Worm (Caenorhabditis elegans) whole organism, L1 larva: Measurements from ENCODE around the gene T03G11.9.
A peak's percentile ranks its signal among the peaks of the same experiment; 100 is the strongest.

ENCODE experiments used
- C04F5.9 ChIP-seq: sonication (generic microtip); optimal IDR thresholded peaks from 2 replicates; lab custom pipeline; 2016; ENCODE audit warnings: missing genetic modification characterization, missing compliant biosample characterization
- F16B12.6 ChIP-seq: fragments of 150-350 bp; optimal IDR thresholded peaks from 2 replicates; lab custom pipeline; 2014; ENCODE audit warnings: missing biosample characterization, missing genetic modification characterization
- Y116A8C.19 ChIP-seq: sonication (generic microtip); optimal IDR thresholded peaks from 2 replicates; lab custom pipeline; 2016; ENCODE audit warnings: missing compliant biosample characterization, missing genetic modification characterization, borderline replicate concordance
- aha-1 ChIP-seq: fragments of 150-350 bp; optimal IDR thresholded peaks from 2 replicates; lab custom pipeline; 2014; ENCODE audit warnings: missing biosample characterization, missing genetic modification characterization
- alr-1 ChIP-seq: fragments of 200-800 bp; sonication (Bioruptor generic); optimal IDR thresholded peaks from 2 replicates; lab custom pipeline; 2018; ENCODE audit warnings: borderline replicate concordance, mild to moderate bottlenecking, missing genetic modification characterization, missing compliant biosample characterization
- ama-1 ChIP-seq: fragments of 150-350 bp; optimal IDR thresholded peaks from 2 replicates; lab custom pipeline; 2014
- ceh-63 ChIP-seq: fragments of 200-800 bp; sonication (Bioruptor generic); optimal IDR thresholded peaks from 2 replicates; lab custom pipeline; 2018; ENCODE audit warnings: mild to moderate bottlenecking, missing genetic modification characterization, missing compliant biosample characterization
- ceh-82 ChIP-seq, 3 experiments: fragments of 150-350 bp in 1 of 3; sonication (generic microtip) in 2 of 3; optimal IDR thresholded peaks; 2 replicates each; lab custom pipeline; 2014 to 2017; ENCODE audit warnings: missing biosample characterization in 3 of 3, missing genetic modification characterization in 3 of 3
- ces-1 ChIP-seq: fragments of 150-350 bp; optimal IDR thresholded peaks from 2 replicates; lab custom pipeline; 2014; ENCODE audit warnings: missing biosample characterization, missing genetic modification reagents, missing genetic modification characterization
- dpl-1 ChIP-seq, 3 experiments: fragments of 150-350 bp in 2 of 3; sonication (generic microtip) in 1 of 3; optimal IDR thresholded peaks; 2 replicates each; lab custom pipeline; 2014 to 2017; ENCODE audit warnings: missing biosample characterization in 3 of 3, missing genetic modification characterization in 3 of 3, missing genetic modification reagents in 3 of 3
- dsc-1 ChIP-seq: sonication (generic microtip); optimal IDR thresholded peaks from 2 replicates; lab custom pipeline; 2016; ENCODE audit warnings: mild to moderate bottlenecking, missing genetic modification characterization, missing compliant biosample characterization
- efl-1 ChIP-seq, 4 experiments: fragments of 150-350 bp; optimal IDR thresholded peaks in 3 of 4; peaks in 1 of 4; 1 replicate in 1 of 4; 2 replicates in 3 of 4; lab custom pipeline; 2014; ENCODE audit warnings: missing biosample characterization in 2 of 4, missing genetic modification characterization in 2 of 4, missing genetic modification reagents in 2 of 4
- efl-3 ChIP-seq: fragments of 200-800 bp; sonication (Bioruptor generic); optimal IDR thresholded peaks from 2 replicates; lab custom pipeline; 2018; ENCODE audit warnings: mild to moderate bottlenecking, missing genetic modification characterization, missing compliant biosample characterization
- egl-13 ChIP-seq: sonication (generic microtip); optimal IDR thresholded peaks from 2 replicates; lab custom pipeline; 2016; ENCODE audit warnings: missing genotype, missing genetic modification reagents, missing genetic modification characterization, missing compliant biosample characterization
- egl-27 ChIP-seq, 2 experiments: fragments of 150-350 bp in 1 of 2; sonication (generic microtip); optimal IDR thresholded peaks; 3 replicates each; lab custom pipeline; 2017 to 2018; ENCODE audit warnings: missing biosample characterization in 2 of 2, missing genetic modification characterization in 2 of 2, missing genetic modification reagents in 2 of 2
- elt-2 ChIP-seq: sonication (generic microtip); optimal IDR thresholded peaks from 2 replicates; lab custom pipeline; 2016; ENCODE audit warnings: missing genetic modification characterization, mild to moderate bottlenecking, inconsistent platforms, missing compliant biosample characterization, missing genetic modification reagents
- elt-3 ChIP-seq, 6 experiments: fragments of 150-350 bp in 1 of 6; sonication (generic microtip); optimal IDR thresholded peaks; 2 replicates each; lab custom pipeline; 2017 to 2018; ENCODE audit warnings: missing biosample characterization in 6 of 6, missing genetic modification characterization in 6 of 6, inconsistent platforms in 1 of 6
- ets-5 ChIP-seq: fragments of 200-800 bp; sonication (Bioruptor generic); IDR thresholded peaks from 2 replicates; pipeline ENCODE4 v1.3.6; 2022; ENCODE audit warnings: missing genetic modification characterization, missing compliant biosample characterization
- fkh-8 ChIP-seq: sonication (generic microtip); optimal IDR thresholded peaks from 2 replicates; lab custom pipeline; 2016; ENCODE audit warnings: mild to moderate bottlenecking, missing genetic modification characterization, missing compliant biosample characterization
- fos-1 ChIP-seq: fragments of 150-350 bp; optimal IDR thresholded peaks from 2 replicates; lab custom pipeline; 2014; ENCODE audit warnings: missing biosample characterization, missing genetic modification characterization
- grh-1 ChIP-seq: fragments of 200-800 bp; sonication (Bioruptor generic); IDR thresholded peaks from 2 replicates; pipeline ENCODE4 v1.3.6; 2022; ENCODE audit warnings: missing genetic modification reagents, missing genetic modification characterization, missing compliant biosample characterization
- hlh-17 ChIP-seq: fragments of 200-800 bp; sonication (Bioruptor generic); optimal IDR thresholded peaks from 2 replicates; lab custom pipeline; 2018; ENCODE audit warnings: missing genetic modification characterization, mild to moderate bottlenecking, missing compliant biosample characterization, moderate library complexity, borderline replicate concordance
- hpl-2 ChIP-seq: fragments of 150-350 bp; optimal IDR thresholded peaks from 2 replicates; lab custom pipeline; 2014; ENCODE audit warnings: missing biosample characterization, missing genetic modification reagents, missing genetic modification characterization
- irx-1 ChIP-seq: sonication (generic microtip); optimal IDR thresholded peaks from 2 replicates; lab custom pipeline; 2016; ENCODE audit warnings: missing genetic modification characterization, missing compliant biosample characterization
- jun-1 ChIP-seq: fragments of 150-350 bp; optimal IDR thresholded peaks from 2 replicates; lab custom pipeline; 2014; ENCODE audit warnings: missing biosample characterization, missing genetic modification reagents, missing genetic modification characterization
- lin-15B ChIP-seq: fragments of 150-350 bp; sonication (generic microtip); optimal IDR thresholded peaks from 3 replicates; lab custom pipeline; 2014; ENCODE audit warnings: missing biosample characterization, missing genetic modification characterization
- lin-39 ChIP-seq: fragments of 150-350 bp; optimal IDR thresholded peaks from 2 replicates; lab custom pipeline; 2014; ENCODE audit warnings: missing biosample characterization, missing genetic modification reagents, missing genetic modification characterization
- lsy-2 ChIP-seq, 2 experiments: fragments of 150-350 bp; optimal IDR thresholded peaks; 2 replicates each; lab custom pipeline; 2014; ENCODE audit warnings: missing biosample characterization in 2 of 2, missing genetic modification characterization in 2 of 2
- mep-1 ChIP-seq: fragments of 150-350 bp; optimal IDR thresholded peaks from 2 replicates; lab custom pipeline; 2014; ENCODE audit warnings: missing biosample characterization, missing genetic modification characterization
- nhr-11 ChIP-seq: fragments of 150-350 bp; optimal IDR thresholded peaks from 2 replicates; lab custom pipeline; 2014; ENCODE audit warnings: missing biosample characterization, missing genetic modification characterization
- nhr-19 ChIP-seq: fragments of 200-800 bp; sonication (Bioruptor generic); conservative IDR thresholded peaks from 2 replicates; pipeline ENCODE4 v1.3.6; 2022; ENCODE audit warnings: missing genetic modification characterization, missing compliant biosample characterization
- nhr-20 ChIP-seq: sonication (generic microtip); optimal IDR thresholded peaks from 2 replicates; lab custom pipeline; 2016; ENCODE audit warnings: mild to moderate bottlenecking, missing genetic modification characterization, missing compliant biosample characterization
- nhr-237 ChIP-seq: fragments of 150-350 bp; optimal IDR thresholded peaks from 2 replicates; lab custom pipeline; 2014; ENCODE audit warnings: missing biosample characterization, missing genetic modification characterization
- nhr-28 ChIP-seq: fragments of 150-350 bp; optimal IDR thresholded peaks from 2 replicates; lab custom pipeline; 2014; ENCODE audit warnings: missing biosample characterization, missing genetic modification characterization
- nhr-47 ChIP-seq: sonication (generic microtip); optimal IDR thresholded peaks from 2 replicates; lab custom pipeline; 2016; ENCODE audit warnings: mild to moderate bottlenecking, missing genetic modification characterization, moderate library complexity, missing compliant biosample characterization
- nhr-76 ChIP-seq: sonication (generic microtip); optimal IDR thresholded peaks from 2 replicates; lab custom pipeline; 2017; ENCODE audit warnings: missing biosample characterization, missing genetic modification characterization
- pag-3 ChIP-seq: sonication (generic microtip); optimal IDR thresholded peaks from 2 replicates; lab custom pipeline; 2017; ENCODE audit warnings: missing genetic modification characterization, mild to moderate bottlenecking, missing compliant biosample characterization, antibody characterized with exemption, borderline replicate concordance; ENCODE audit not compliant: insufficient read depth
- pax-3 ChIP-seq: fragments of 200-800 bp; sonication (Bioruptor generic); optimal IDR thresholded peaks from 2 replicates; lab custom pipeline; 2018; ENCODE audit warnings: mild to moderate bottlenecking, missing genetic modification characterization, moderate library complexity, missing compliant biosample characterization
- pqm-1 ChIP-seq: sonication (generic microtip); optimal IDR thresholded peaks from 3 replicates; lab custom pipeline; 2017; ENCODE audit warnings: missing biosample characterization, missing genetic modification characterization
- rnt-1 ChIP-seq: sonication (generic microtip); optimal IDR thresholded peaks from 2 replicates; lab custom pipeline; 2016; ENCODE audit warnings: mild to moderate bottlenecking, missing genetic modification characterization, moderate library complexity, missing compliant biosample characterization
- snpc-4 ChIP-seq: fragments of 150-350 bp; optimal IDR thresholded peaks from 2 replicates; lab custom pipeline; 2014; ENCODE audit warnings: missing biosample characterization, missing genetic modification characterization
- snu-23 ChIP-seq: sonication (generic microtip); optimal IDR thresholded peaks from 2 replicates; lab custom pipeline; 2016; ENCODE audit warnings: missing genetic modification characterization, missing compliant biosample characterization
- sox-4 ChIP-seq: sonication (generic microtip); optimal IDR thresholded peaks from 2 replicates; lab custom pipeline; 2016; ENCODE audit warnings: missing genetic modification characterization, missing compliant biosample characterization
- sptf-1 ChIP-seq: fragments of 150-350 bp; optimal IDR thresholded peaks from 2 replicates; lab custom pipeline; 2014; ENCODE audit warnings: missing biosample characterization, missing genetic modification characterization
- unc-130 ChIP-seq: fragments of 150-350 bp; optimal IDR thresholded peaks from 2 replicates; lab custom pipeline; 2017; ENCODE audit warnings: missing biosample characterization, missing genetic modification characterization, inconsistent platforms
- unc-62 ChIP-seq: fragments of 150-350 bp; optimal IDR thresholded peaks from 2 replicates; lab custom pipeline; 2014; ENCODE audit warnings: missing biosample characterization, missing genetic modification reagents, missing genetic modification characterization
- unc-86 ChIP-seq: sonication (generic microtip); optimal IDR thresholded peaks from 2 replicates; lab custom pipeline; 2016; ENCODE audit warnings: missing genetic modification characterization, missing compliant biosample characterization
- unc-98 ChIP-seq: fragments of 200-800 bp; sonication (Bioruptor generic); IDR thresholded peaks from 2 replicates; pipeline ENCODE4 v1.3.6; 2022; ENCODE audit warnings: missing genetic modification characterization, missing compliant biosample characterization
- vab-15 ChIP-seq: sonication (generic microtip); optimal IDR thresholded peaks from 2 replicates; lab custom pipeline; 2017; ENCODE audit warnings: missing genotype, mild to moderate bottlenecking, missing genetic modification characterization, missing compliant biosample characterization
- xbp-1 ChIP-seq: sonication (generic microtip); optimal IDR thresholded peaks from 2 replicates; lab custom pipeline; 2016; ENCODE audit warnings: missing genetic modification characterization, missing compliant biosample characterization
- zag-1 ChIP-seq: fragments of 150-350 bp; optimal IDR thresholded peaks from 2 replicates; lab custom pipeline; 2014; ENCODE audit warnings: missing biosample characterization, missing genetic modification characterization
- zip-4 ChIP-seq: fragments of 200-800 bp; sonication (Bioruptor generic); optimal IDR thresholded peaks from 2 replicates; lab custom pipeline; 2018; ENCODE audit warnings: mild to moderate bottlenecking, missing genetic modification characterization, moderate library complexity, missing compliant biosample characterization
- ztf-4 ChIP-seq: fragments of 150-350 bp; optimal IDR thresholded peaks from 2 replicates; lab custom pipeline; 2014; ENCODE audit warnings: missing biosample characterization, missing genetic modification characterization

T03G11.9 gene

DNA sequence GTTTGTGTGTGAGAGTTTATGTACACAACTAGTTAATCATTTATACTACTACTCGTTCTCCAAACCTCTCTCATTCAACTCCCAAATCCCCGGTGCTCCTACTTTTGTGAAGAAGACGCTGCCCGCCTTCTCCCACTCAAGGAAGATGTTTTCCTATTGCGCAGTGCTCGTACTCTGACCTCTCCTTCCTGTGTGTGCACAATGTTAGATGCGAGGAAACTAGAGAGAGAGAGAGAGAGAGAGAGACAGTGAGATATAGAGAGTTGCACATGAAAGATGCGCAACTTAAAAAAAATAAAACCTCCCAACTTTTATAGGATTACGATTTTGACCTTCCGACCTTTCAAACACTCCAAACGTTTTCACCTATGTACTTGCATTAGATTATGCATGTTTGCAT, 26.5 kb downstream of the T03G11.9 start:
- no peak for TF ChIP-seq snpc-4
- no peak for TF ChIP-seq alr-1 (tag; lab: Kevin White, UChicago)
- no peak for TF ChIP-seq sptf-1 (tag; lab: Kevin White, UChicago)
- TF ChIP-seq pag-3 (tag; lab: Kevin White, UChicago) = no peak
- no peak for TF ChIP-seq sox-4 (tag; lab: Kevin White, UChicago)
- no peak for TF ChIP-seq efl-3 (GFP tag; lab: Kevin White, UChicago)
- no peak for TF ChIP-seq nhr-20 (tag; lab: Kevin White, UChicago)
- TF ChIP-seq mep-1 (tag; lab: Kevin White, UChicago) = no peak
- TF ChIP-seq snu-23 = no peak
- TF ChIP-seq fkh-8 = peak; percentile 2
- no peak for TF ChIP-seq egl-13 (tag; lab: Kevin White, UChicago)
- no peak for TF ChIP-seq jun-1 (tag; lab: Kevin White, UChicago)
- no peak for TF ChIP-seq ama-1 (lab: Kevin White, UChicago)
- no peak for TF ChIP-seq zip-4 (GFP tag; lab: Kevin White, UChicago)
- TF ChIP-seq nhr-76 (tag; lab: Kevin White, UChicago) = no peak
- TF ChIP-seq rnt-1 = peak; percentile 34
- TF ChIP-seq ces-1 (GFP tag; lab: Kevin White, UChicago) = no peak
- TF ChIP-seq egl-27 (tag; optimal IDR thresholded peaks at IDR 0.05; lab: Kevin White, UChicago) = no peak
- TF ChIP-seq zag-1 = no peak
- no peak for TF ChIP-seq ceh-63
- no peak for TF ChIP-seq ets-5 (GFP tag; lab: Robert Waterston, UW)
- TF ChIP-seq elt-2 (tag; lab: Kevin White, UChicago) = no peak
- TF ChIP-seq lin-15B (tag; lab: Kevin White, UChicago) = no peak
- TF ChIP-seq nhr-19 = peak; percentile 36
- TF ChIP-seq hlh-17 = no peak
- TF ChIP-seq dsc-1 (tag; lab: Kevin White, UChicago) = no peak
- no peak for TF ChIP-seq nhr-28 (tag; lab: Kevin White, UChicago)
- no peak for TF ChIP-seq C04F5.9 (tag; lab: Kevin White, UChicago)
- TF ChIP-seq aha-1 (tag; lab: Kevin White, UChicago) = no peak
- no peak for TF ChIP-seq F16B12.6 (tag; lab: Kevin White, UChicago)
- TF ChIP-seq dpl-1 (GFP tag; optimal IDR thresholded peaks at IDR 0.05; lab: Kevin White, UChicago) = no peak
- no peak for TF ChIP-seq pax-3 (tag; lab: Kevin White, UChicago)
- TF ChIP-seq lin-39 (tag; lab: Kevin White, UChicago) = no peak
- no peak for TF ChIP-seq Y116A8C.19 (tag; lab: Kevin White, UChicago)
- TF ChIP-seq xbp-1 = no peak
- no peak for TF ChIP-seq efl-1 (optimal IDR thresholded peaks at IDR 0.05; lab: Kevin White, UChicago)
- TF ChIP-seq efl-1 (GFP tag; optimal IDR thresholded peaks at IDR 0.05 in 1 of 2; lab: Kevin White, UChicago) = no peak
- TF ChIP-seq unc-86 = peak; percentile 6
- TF ChIP-seq hpl-2 (GFP tag; lab: Kevin White, UChicago) = no peak
- TF ChIP-seq nhr-47 = no peak
- TF ChIP-seq nhr-237 (tag; lab: Kevin White, UChicago) = no peak
- no peak for TF ChIP-seq unc-62 (GFP tag; lab: Kevin White, UChicago)
- TF ChIP-seq ztf-4 (tag; lab: Kevin White, UChicago) = no peak
- no peak for TF ChIP-seq unc-130
- no peak for TF ChIP-seq nhr-11 (tag; lab: Kevin White, UChicago)
- TF ChIP-seq lsy-2 (tag; optimal IDR thresholded peaks at IDR 0.05; lab: Kevin White, UChicago) = peak; percentile 16 to 31
- TF ChIP-seq pqm-1 (tag; lab: Kevin White, UChicago) = no peak
- no peak for TF ChIP-seq irx-1 (tag; lab: Kevin White, UChicago)
- peak; percentile 7 to 36 (median 29) for TF ChIP-seq ceh-82 (tag; optimal IDR thresholded peaks at IDR 0.05; lab: Kevin White, UChicago)
- no peak for TF ChIP-seq fos-1
- TF ChIP-seq unc-98 (GFP tag; lab: Robert Waterston, UW) = no peak
- no peak for TF ChIP-seq grh-1
- no peak for TF ChIP-seq vab-15 (tag; lab: Kevin White, UChicago)
- TF ChIP-seq elt-3 (tag; optimal IDR thresholded peaks at IDR 0.05; lab: Kevin White, UChicago) = no peak
